Worm (Caenorhabditis elegans) whole organism, L2 larva: ENCODE measurements around the gene C14B9.10.

Experiments
- C34F6.9 ChIP-seq: fragments of 150-350 bp; optimal IDR thresholded peaks from 2 replicates; lab custom pipeline; 2014; ENCODE audit warnings: missing biosample characterization, missing genetic modification characterization
- F13H6.1 ChIP-seq: sonication (generic microtip); optimal IDR thresholded peaks from 2 replicates; lab custom pipeline; 2016; ENCODE audit warnings: missing genetic modification characterization, missing compliant biosample characterization
- R02D3.7 ChIP-seq: fragments of 150-350 bp; optimal IDR thresholded peaks from 2 replicates; lab custom pipeline; 2014; ENCODE audit warnings: missing biosample characterization, missing genetic modification characterization
- Y55F3AM.14 ChIP-seq: fragments of 200-800 bp; sonication (Bioruptor generic); optimal IDR thresholded peaks from 2 replicates; lab custom pipeline; 2018; ENCODE audit warnings: mild to moderate bottlenecking, missing genetic modification characterization, missing compliant biosample characterization
- ZK546.5 ChIP-seq: sonication (generic microtip); optimal IDR thresholded peaks from 2 replicates; lab custom pipeline; 2017; ENCODE audit warnings: missing biosample characterization, missing genetic modification characterization
- alr-1 ChIP-seq: fragments of 150-350 bp; optimal IDR thresholded peaks from 2 replicates; lab custom pipeline; 2014; ENCODE audit warnings: missing biosample characterization, missing genetic modification characterization
- aly-2 ChIP-seq: fragments of 150-350 bp; optimal IDR thresholded peaks from 2 replicates; lab custom pipeline; 2014; ENCODE audit warnings: missing biosample characterization, missing genetic modification characterization
- ama-1 ChIP-seq: fragments of 150-350 bp; optimal IDR thresholded peaks from 2 replicates; lab custom pipeline; 2018; ENCODE audit warnings: inconsistent platforms
- blmp-1 ChIP-seq: sonication (generic microtip); optimal IDR thresholded peaks from 2 replicates; lab custom pipeline; 2017; ENCODE audit warnings: missing genetic modification characterization, mild to moderate bottlenecking, missing compliant biosample characterization, antibody characterized with exemption, moderate library complexity; ENCODE audit not compliant: insufficient read depth
- ceh-16 ChIP-seq: fragments of 150-350 bp; optimal IDR thresholded peaks from 2 replicates; lab custom pipeline; 2014; ENCODE audit warnings: missing biosample characterization, missing genetic modification characterization
- ceh-82 ChIP-seq: fragments of 150-350 bp; optimal IDR thresholded peaks from 2 replicates; lab custom pipeline; 2014; ENCODE audit warnings: missing biosample characterization, missing genetic modification characterization
- crh-2 ChIP-seq: sonication (generic microtip); optimal IDR thresholded peaks from 2 replicates; lab custom pipeline; 2017; ENCODE audit warnings: missing biosample characterization, missing genetic modification characterization
- dmd-4 ChIP-seq: sonication (generic microtip); optimal IDR thresholded peaks from 2 replicates; lab custom pipeline; 2017; ENCODE audit warnings: missing biosample characterization, missing genetic modification characterization
- egl-27 ChIP-seq: sonication (generic microtip); optimal IDR thresholded peaks from 3 replicates; lab custom pipeline; 2017; ENCODE audit warnings: missing biosample characterization, missing genetic modification reagents, missing genetic modification characterization
- elt-3 ChIP-seq: sonication (generic microtip); optimal IDR thresholded peaks from 2 replicates; lab custom pipeline; 2017; ENCODE audit warnings: missing biosample characterization, missing genetic modification characterization
- fos-1 ChIP-seq: fragments of 150-350 bp; optimal IDR thresholded peaks from 2 replicates; lab custom pipeline; 2014; ENCODE audit warnings: missing biosample characterization, missing genetic modification characterization
- gmeb-1 ChIP-seq: fragments of 150-350 bp; optimal IDR thresholded peaks from 2 replicates; lab custom pipeline; 2014; ENCODE audit warnings: missing biosample characterization, missing genetic modification characterization
- lin-11 ChIP-seq: fragments of 150-350 bp; sonication (generic microtip); optimal IDR thresholded peaks from 2 replicates; lab custom pipeline; 2014; ENCODE audit warnings: missing biosample characterization, missing genetic modification characterization, inconsistent platforms, mixed read lengths
- lin-13 ChIP-seq: fragments of 150-350 bp; optimal IDR thresholded peaks from 2 replicates; lab custom pipeline; 2014; ENCODE audit warnings: missing biosample characterization, missing genetic modification reagents, missing genetic modification characterization
- lin-39 ChIP-seq: fragments of 150-350 bp; optimal IDR thresholded peaks from 2 replicates; lab custom pipeline; 2014; ENCODE audit warnings: missing biosample characterization, missing genetic modification reagents, missing genetic modification characterization
- lsy-2 ChIP-seq, 2 experiments: fragments of 150-350 bp in 1 of 2; sonication (generic microtip) in 1 of 2; optimal IDR thresholded peaks; 2 replicates each; lab custom pipeline; 2014 to 2017; ENCODE audit warnings: missing biosample characterization in 2 of 2, missing genetic modification characterization in 2 of 2
- mab-5 ChIP-seq: fragments of 150-350 bp; optimal IDR thresholded peaks from 2 replicates; lab custom pipeline; 2014; ENCODE audit warnings: missing biosample characterization, missing genetic modification characterization
- mbf-1 ChIP-seq: sonication (generic microtip); optimal IDR thresholded peaks from 2 replicates; lab custom pipeline; 2017; ENCODE audit warnings: missing biosample characterization, missing genetic modification characterization
- mdl-1 ChIP-seq, 2 experiments: fragments of 150-350 bp in 1 of 2; sonication (generic microtip) in 1 of 2; optimal IDR thresholded peaks; 2 replicates each; lab custom pipeline; 2017; ENCODE audit warnings: missing biosample characterization in 2 of 2, missing genetic modification characterization in 2 of 2
- nhr-10 ChIP-seq: sonication (generic microtip); optimal IDR thresholded peaks from 2 replicates; lab custom pipeline; 2017; ENCODE audit warnings: missing biosample characterization, missing genetic modification characterization
- nhr-11 ChIP-seq: fragments of 150-350 bp; optimal IDR thresholded peaks from 2 replicates; lab custom pipeline; 2014; ENCODE audit warnings: missing biosample characterization, missing genetic modification characterization
- nhr-12 ChIP-seq: fragments of 150-350 bp; optimal IDR thresholded peaks from 2 replicates; lab custom pipeline; 2014; ENCODE audit warnings: missing biosample characterization, missing genetic modification characterization
- nhr-129 ChIP-seq: fragments of 150-350 bp; optimal IDR thresholded peaks from 2 replicates; lab custom pipeline; 2014; ENCODE audit warnings: missing biosample characterization, missing genetic modification characterization
- nhr-21 ChIP-seq: fragments of 150-350 bp; optimal IDR thresholded peaks from 2 replicates; lab custom pipeline; 2014; ENCODE audit warnings: missing biosample characterization, missing genetic modification characterization
- nhr-23 ChIP-seq: fragments of 150-350 bp; optimal IDR thresholded peaks from 2 replicates; lab custom pipeline; 2014; ENCODE audit warnings: missing biosample characterization, missing genetic modification reagents, missing genetic modification characterization
- nhr-237 ChIP-seq: fragments of 150-350 bp; optimal IDR thresholded peaks from 2 replicates; lab custom pipeline; 2014; ENCODE audit warnings: missing biosample characterization, missing genetic modification characterization
- nhr-25 ChIP-seq: fragments of 150-350 bp; sonication (generic microtip); optimal IDR thresholded peaks from 3 replicates; lab custom pipeline; 2014; ENCODE audit warnings: missing biosample characterization, missing genetic modification characterization
- nhr-6 ChIP-seq: fragments of 150-350 bp; optimal IDR thresholded peaks from 2 replicates; lab custom pipeline; 2014; ENCODE audit warnings: missing biosample characterization, missing genetic modification characterization
- nhr-77 ChIP-seq: fragments of 150-350 bp; optimal IDR thresholded peaks from 2 replicates; lab custom pipeline; 2014; ENCODE audit warnings: missing biosample characterization, missing genetic modification characterization
- peb-1 ChIP-seq: fragments of 150-350 bp; optimal IDR thresholded peaks from 2 replicates; lab custom pipeline; 2014; ENCODE audit warnings: missing biosample characterization, missing genetic modification characterization
- sem-4 ChIP-seq: fragments of 150-350 bp; optimal IDR thresholded peaks from 2 replicates; lab custom pipeline; 2014; ENCODE audit warnings: missing biosample characterization, missing genetic modification reagents, missing genetic modification characterization
- skn-1 ChIP-seq: sonication (generic microtip); optimal IDR thresholded peaks from 2 replicates; lab custom pipeline; 2017; ENCODE audit warnings: missing biosample characterization, missing genetic modification characterization
- sma-3 ChIP-seq: sonication (generic microtip); optimal IDR thresholded peaks from 2 replicates; lab custom pipeline; 2016; ENCODE audit warnings: missing genetic modification reagents, missing genetic modification characterization, missing compliant biosample characterization
- sma-9 ChIP-seq, 2 experiments: fragments of 150-350 bp in 1 of 2; sonication (generic microtip) in 1 of 2; optimal IDR thresholded peaks; 2 replicates each; lab custom pipeline; 2014 to 2016; ENCODE audit warnings: missing genetic modification characterization in 2 of 2, mild to moderate bottlenecking in 1 of 2, missing biosample characterization in 1 of 2, missing compliant biosample characterization in 1 of 2, missing genetic modification reagents in 1 of 2, moderate library complexity in 1 of 2
- snpc-4 ChIP-seq: fragments of 150-350 bp; optimal IDR thresholded peaks from 2 replicates; lab custom pipeline; 2014; ENCODE audit warnings: missing biosample characterization, missing genetic modification characterization
- unc-55 ChIP-seq: fragments of 150-350 bp; sonication (generic microtip); optimal IDR thresholded peaks from 3 replicates; lab custom pipeline; 2014; ENCODE audit warnings: missing biosample characterization, missing genetic modification reagents, missing genetic modification characterization
- unc-62 ChIP-seq: fragments of 150-350 bp; optimal IDR thresholded peaks from 2 replicates; lab custom pipeline; 2014; ENCODE audit warnings: missing biosample characterization, missing genetic modification reagents, missing genetic modification characterization
- zag-1 ChIP-seq: fragments of 150-350 bp; optimal IDR thresholded peaks from 2 replicates; lab custom pipeline; 2014; ENCODE audit warnings: missing biosample characterization, missing genetic modification characterization
- ztf-1 ChIP-seq: fragments of 200-800 bp; sonication (Bioruptor generic); conservative IDR thresholded peaks from 2 replicates; pipeline ENCODE4 v1.3.6; 2022; ENCODE audit warnings: missing genetic modification characterization, missing compliant biosample characterization
- ztf-11 ChIP-seq: sonication (generic microtip); optimal IDR thresholded peaks from 2 replicates; lab custom pipeline; 2017; ENCODE audit warnings: missing biosample characterization, missing genetic modification characterization
- ztf-4 ChIP-seq: fragments of 150-350 bp; optimal IDR thresholded peaks from 2 replicates; lab custom pipeline; 2014; ENCODE audit warnings: missing biosample characterization, missing genetic modification characterization

The C14B9.10 gene

DNA sequence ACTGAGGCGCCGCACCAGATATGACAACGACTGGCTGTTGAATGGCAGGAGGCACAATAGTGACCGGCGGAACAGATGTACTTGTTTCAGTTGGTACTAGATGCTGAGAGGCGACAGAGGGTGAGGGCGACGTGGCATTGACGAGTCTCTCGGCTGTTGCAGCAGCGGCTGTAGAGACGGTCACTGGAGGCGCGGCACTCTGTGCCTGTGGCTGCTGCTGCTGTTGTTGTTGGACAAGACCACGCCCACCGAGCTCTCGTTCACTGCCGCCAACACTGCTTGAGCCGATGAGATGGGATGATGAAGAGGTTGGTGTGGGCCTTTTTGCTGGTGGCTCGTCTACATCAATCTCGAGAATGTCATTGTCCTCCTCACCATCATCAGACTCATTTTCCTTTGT lies 13.5 kb upstream of the C14B9.10 start:
- TF ChIP-seq ama-1 (lab: Kevin White, UChicago): no peak
- no peak for TF ChIP-seq mdl-1 (tag; optimal IDR thresholded peaks at IDR 0.05; lab: Kevin White, UChicago)
- no peak for TF ChIP-seq ztf-11 (tag; lab: Kevin White, UChicago)
- TF ChIP-seq ztf-4 (tag; lab: Kevin White, UChicago): no peak
- TF ChIP-seq alr-1: no peak
- TF ChIP-seq sma-3 (GFP tag; lab: Kevin White, UChicago): no peak
- no peak for TF ChIP-seq lsy-2 (tag; optimal IDR thresholded peaks at IDR 0.05; lab: Kevin White, UChicago)
- no peak for TF ChIP-seq aly-2 (tag; lab: Kevin White, UChicago)
- TF ChIP-seq ZK546.5 (tag; lab: Kevin White, UChicago): no peak

DNA sequence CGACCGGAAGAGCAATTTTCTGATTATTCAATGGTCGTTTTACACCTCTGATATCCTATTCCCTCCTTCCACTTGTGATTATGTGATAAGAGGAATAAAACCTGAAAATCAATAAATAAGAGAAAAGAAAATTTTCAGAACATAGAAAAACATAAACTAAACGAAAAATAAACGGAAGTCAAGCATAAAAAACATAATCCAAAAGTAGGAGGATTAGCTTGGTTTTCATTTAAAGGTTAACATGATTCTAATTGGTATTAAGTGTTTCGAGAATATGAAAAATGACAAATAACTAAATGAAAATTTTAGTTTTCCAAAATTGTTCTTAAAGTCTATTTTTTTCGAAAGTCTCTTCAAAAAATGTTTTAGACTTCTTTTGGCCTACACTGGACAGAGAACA lies 9.5 kb upstream of the C14B9.10 start, which contains the start of gene gei-8:
Gene gei-8, minus strand, starts transcription at position 101 of the 400 bp plus-strand sequence.
- TF ChIP-seq R02D3.7 (tag; lab: Kevin White, UChicago) (no peak), Y55F3AM.14 (GFP tag; lab: Kevin White, UChicago) (no peak)

DNA sequence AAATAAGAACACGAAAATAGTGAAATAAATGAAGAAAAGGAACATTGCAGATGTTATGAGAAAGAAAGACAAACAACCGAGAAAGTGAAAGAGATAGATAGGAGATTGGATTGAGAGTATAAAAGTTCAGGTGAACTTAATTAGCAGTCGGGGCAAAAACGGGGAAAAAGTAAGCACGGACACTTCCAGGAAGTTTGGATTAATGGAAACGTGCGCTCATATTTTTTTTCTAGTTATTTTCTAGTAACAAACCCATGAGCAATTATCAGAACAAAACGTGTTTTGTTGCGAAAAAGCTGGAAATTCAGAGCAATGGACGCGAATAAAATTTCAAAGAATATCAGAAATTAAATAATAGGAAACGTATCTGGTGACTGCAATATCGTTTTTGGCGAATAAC lies 8.7 kb upstream of the C14B9.10 start:
- TF ChIP-seq nhr-21 (tag; lab: Kevin White, UChicago) (peak; percentile 63), sma-9 (GFP tag; optimal IDR thresholded peaks at IDR 0.05; lab: Kevin White, UChicago) (no peak), sma-9 (tag; optimal IDR thresholded peaks at IDR 0.05; lab: Kevin White, UChicago) (no peak), sma-3 (GFP tag; lab: Kevin White, UChicago) (no peak), lsy-2 (tag; optimal IDR thresholded peaks at IDR 0.05; lab: Kevin White, UChicago) (peak in 1 of 2 experiments; percentile 55), lin-11 (tag; lab: Kevin White, UChicago) (peak; percentile 12)
- TF ChIP-seq, all 48 proteins: peak for 3

DNA sequence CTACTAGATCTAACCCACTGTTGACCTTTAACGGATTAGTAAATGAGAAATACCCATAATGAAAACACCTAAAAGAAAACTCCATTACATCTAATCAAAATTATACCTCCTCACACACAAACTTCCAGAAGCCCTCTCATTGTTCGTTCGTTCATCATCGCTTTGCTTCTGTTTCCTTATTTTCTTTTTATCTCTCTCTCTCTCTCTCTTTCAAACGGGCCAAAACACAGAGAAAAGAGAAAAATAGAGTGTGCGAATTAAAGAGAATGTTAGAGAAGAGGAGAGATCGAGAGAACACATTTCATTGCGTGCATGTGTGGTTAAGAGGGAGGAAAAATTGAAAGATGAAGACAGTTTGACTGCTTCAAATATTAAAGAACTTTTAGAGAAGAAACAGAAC lies 6.3 kb upstream of the C14B9.10 start:
- TF ChIP-seq zag-1: no peak
- no peak for TF ChIP-seq sma-3 (GFP tag; lab: Kevin White, UChicago)
- TF ChIP-seq dmd-4 (tag; lab: Kevin White, UChicago): no peak
- TF ChIP-seq crh-2 (tag; lab: Kevin White, UChicago): peak; percentile 90
- TF ChIP-seq blmp-1: no peak
- TF ChIP-seq ceh-82: no peak
- no peak for TF ChIP-seq nhr-237 (tag; lab: Kevin White, UChicago)
- TF ChIP-seq lin-13 (GFP tag; lab: Kevin White, UChicago): peak; percentile 82
- no peak for TF ChIP-seq ztf-11 (tag; lab: Kevin White, UChicago)
- no peak for TF ChIP-seq ama-1 (lab: Kevin White, UChicago)
- TF ChIP-seq lsy-2 (tag; optimal IDR thresholded peaks at IDR 0.05; lab: Kevin White, UChicago): peak; percentile 20 to 89
- no peak for TF ChIP-seq sem-4 (tag; lab: Kevin White, UChicago)
- peak; percentile 50 for TF ChIP-seq nhr-6
- peak; percentile 68 for TF ChIP-seq nhr-129 (tag; lab: Kevin White, UChicago)
- TF ChIP-seq mab-5 (tag; lab: Kevin White, UChicago): peak; percentile 29
- no peak for TF ChIP-seq elt-3 (tag; lab: Kevin White, UChicago)
- TF ChIP-seq sma-9 (GFP tag; optimal IDR thresholded peaks at IDR 0.05; lab: Kevin White, UChicago): peak; percentile 87
- TF ChIP-seq sma-9 (tag; optimal IDR thresholded peaks at IDR 0.05; lab: Kevin White, UChicago): no peak
- TF ChIP-seq mdl-1 (tag; optimal IDR thresholded peaks at IDR 0.05; lab: Kevin White, UChicago): peak in 1 of 2 experiments; percentile 46
- TF ChIP-seq snpc-4 (tag; lab: Kevin White, UChicago): no peak
- TF ChIP-seq ceh-16 (tag; lab: Kevin White, UChicago): no peak
- TF ChIP-seq nhr-23 (tag; lab: Kevin White, UChicago): no peak
- no peak for TF ChIP-seq Y55F3AM.14 (GFP tag; lab: Kevin White, UChicago)
- TF ChIP-seq lin-39 (tag; lab: Kevin White, UChicago): no peak
- no peak for TF ChIP-seq peb-1
- no peak for TF ChIP-seq lin-11 (tag; lab: Kevin White, UChicago)
- TF ChIP-seq nhr-11 (tag; lab: Kevin White, UChicago): no peak
- no peak for TF ChIP-seq unc-62
- no peak for TF ChIP-seq alr-1
- no peak for TF ChIP-seq nhr-10 (tag; lab: Kevin White, UChicago)
- TF ChIP-seq F13H6.1 (tag; lab: Kevin White, UChicago): peak; percentile 80
- TF ChIP-seq unc-55 (GFP tag; lab: Kevin White, UChicago): peak; percentile 83
- TF ChIP-seq nhr-25 (tag; lab: Kevin White, UChicago): peak; percentile 88
- TF ChIP-seq ztf-1 (GFP tag; lab: Robert Waterston, UW): no peak
- no peak for TF ChIP-seq aly-2 (tag; lab: Kevin White, UChicago)
- TF ChIP-seq nhr-77 (tag; lab: Kevin White, UChicago): no peak
- peak; percentile 86 for TF ChIP-seq fos-1 (tag; lab: Kevin White, UChicago)
- peak; percentile 34 for TF ChIP-seq egl-27 (tag; lab: Kevin White, UChicago)
- no peak for TF ChIP-seq mbf-1
- TF ChIP-seq nhr-12 (tag; lab: Kevin White, UChicago): no peak
- TF ChIP-seq C34F6.9 (tag; lab: Kevin White, UChicago): peak; percentile 92
- TF ChIP-seq R02D3.7 (tag; lab: Kevin White, UChicago): no peak
- TF ChIP-seq ZK546.5 (tag; lab: Kevin White, UChicago): no peak
- no peak for TF ChIP-seq skn-1 (tag; lab: Kevin White, UChicago)
- peak; percentile 37 for TF ChIP-seq gmeb-1
